Worm (Caenorhabditis elegans) whole organism, L4 larva: ENCODE data around the gene K01D12.9.

ENCODE experiments used
- D1046.2 ChIP-seq: fragments of 200-800 bp; sonication (Bioruptor generic); IDR thresholded peaks from 2 replicates; pipeline ENCODE4 v1.3.6; 2022; ENCODE audit warnings: missing genetic modification characterization, missing compliant biosample characterization
- F26F4.8 ChIP-seq: fragments of 200-800 bp; sonication (Bioruptor generic); conservative IDR thresholded peaks from 2 replicates; pipeline ENCODE4 v1.3.6; 2022; ENCODE audit warnings: missing genetic modification characterization, missing compliant biosample characterization
- T26A8.4 ChIP-seq: fragments of 200-800 bp; sonication (Bioruptor generic); IDR thresholded peaks from 2 replicates; pipeline ENCODE4 v1.3.6; 2022; ENCODE audit warnings: missing genetic modification characterization, missing compliant biosample characterization
- Y48G9A.11 ChIP-seq: fragments of 200-800 bp; sonication (Bioruptor generic); IDR thresholded peaks from 2 replicates; pipeline ENCODE4 v1.3.6; 2022; ENCODE audit warnings: missing genetic modification reagents, missing genetic modification characterization, missing compliant biosample characterization
- ZK337.2 ChIP-seq: fragments of 200-800 bp; sonication (Bioruptor generic); IDR thresholded peaks from 2 replicates; pipeline ENCODE4 v1.3.6; 2022; ENCODE audit warnings: missing genetic modification reagents, missing genetic modification characterization, missing compliant biosample characterization
- aha-1 ChIP-seq: fragments of 150-350 bp; peaks from one replicate; lab custom pipeline; 2014; ENCODE audit warnings: missing biosample characterization, missing genetic modification characterization
- aly-2 ChIP-seq: sonication (generic microtip); optimal IDR thresholded peaks from 2 replicates; lab custom pipeline; 2018; ENCODE audit warnings: missing biosample characterization, missing genetic modification characterization
- ama-1 ChIP-seq: fragments of 150-350 bp; optimal IDR thresholded peaks from 2 replicates; lab custom pipeline; 2014; ENCODE audit warnings: inconsistent platforms, mixed read lengths
- arid-1 ChIP-seq: fragments of 200-800 bp; sonication (Bioruptor generic); conservative IDR thresholded peaks from 2 replicates; pipeline ENCODE4 v1.3.6; 2022; ENCODE audit warnings: missing genetic modification reagents, missing genetic modification characterization, missing compliant biosample characterization
- ceh-44 ChIP-seq: fragments of 200-800 bp; sonication (Bioruptor generic); IDR thresholded peaks from 2 replicates; pipeline ENCODE4 v1.3.6; 2022; ENCODE audit warnings: missing genetic modification reagents, missing genetic modification characterization, missing compliant biosample characterization
- ceh-62 ChIP-seq: sonication (generic microtip); optimal IDR thresholded peaks from 2 replicates; lab custom pipeline; 2017; ENCODE audit warnings: missing biosample characterization, missing genetic modification characterization
- ctbp-1 ChIP-seq: fragments of 200-800 bp; sonication (Bioruptor generic); IDR thresholded peaks from 2 replicates; pipeline ENCODE4 v1.3.6; 2022; ENCODE audit warnings: missing genetic modification reagents, missing genetic modification characterization, missing compliant biosample characterization
- daf-12 ChIP-seq: fragments of 150-350 bp; optimal IDR thresholded peaks from 2 replicates; lab custom pipeline; 2014; ENCODE audit warnings: missing biosample characterization, missing genetic modification reagents, missing genetic modification characterization
- daf-8 ChIP-seq: fragments of 200-800 bp; sonication (Bioruptor generic); IDR thresholded peaks from 2 replicates; pipeline ENCODE4 v1.3.6; 2022; ENCODE audit warnings: missing genetic modification characterization, missing compliant biosample characterization
- dve-1 ChIP-seq: sonication (generic microtip); optimal IDR thresholded peaks from 2 replicates; lab custom pipeline; 2017; ENCODE audit warnings: antibody characterized with exemption, mild to moderate bottlenecking, missing genetic modification characterization, missing compliant biosample characterization; ENCODE audit not compliant: insufficient read depth
- egl-27 ChIP-seq: sonication (generic microtip); optimal IDR thresholded peaks from 3 replicates; lab custom pipeline; 2017; ENCODE audit warnings: missing biosample characterization, missing genetic modification reagents, missing genetic modification characterization
- fkh-10 ChIP-seq: fragments of 150-350 bp; optimal IDR thresholded peaks from 2 replicates; lab custom pipeline; 2014; ENCODE audit warnings: missing biosample characterization, missing genetic modification reagents, missing genetic modification characterization
- hif-1 ChIP-seq, 2 experiments: sonication (generic microtip); optimal IDR thresholded peaks; 2 replicates each; lab custom pipeline; 2016 to 2017; ENCODE audit warnings: missing compliant biosample characterization in 2 of 2, missing genetic modification characterization in 2 of 2, missing genetic modification reagents in 2 of 2, missing genotype in 2 of 2, mild to moderate bottlenecking in 1 of 2
- hlh-30 ChIP-seq: sonication (generic microtip); optimal IDR thresholded peaks from 2 replicates; lab custom pipeline; 2017; ENCODE audit warnings: antibody characterized with exemption, mild to moderate bottlenecking, missing genetic modification characterization, missing compliant biosample characterization; ENCODE audit not compliant: insufficient read depth
- lin-1 ChIP-seq: fragments of 200-800 bp; sonication (Bioruptor generic); IDR thresholded peaks from 2 replicates; pipeline ENCODE4 v1.3.6; 2022; ENCODE audit warnings: missing genetic modification reagents, missing genetic modification characterization, missing compliant biosample characterization
- lin-15B ChIP-seq: fragments of 150-350 bp; sonication (generic microtip); optimal IDR thresholded peaks from 3 replicates; lab custom pipeline; 2014; ENCODE audit warnings: missing biosample characterization, missing genetic modification characterization
- lin-38 ChIP-seq: fragments of 200-800 bp; sonication (Bioruptor generic); IDR thresholded peaks from 2 replicates; pipeline ENCODE4 v1.3.6; 2022; ENCODE audit warnings: missing genetic modification reagents, missing genetic modification characterization, missing compliant biosample characterization
- lir-3 ChIP-seq: sonication (generic microtip); optimal IDR thresholded peaks from 2 replicates; lab custom pipeline; 2016; ENCODE audit warnings: mild to moderate bottlenecking, missing genetic modification characterization, missing compliant biosample characterization
- lsy-2 ChIP-seq, 2 experiments: fragments of 150-350 bp in 1 of 2; sonication (generic microtip) in 1 of 2; optimal IDR thresholded peaks; 2 replicates each; lab custom pipeline; 2014 to 2017; ENCODE audit warnings: missing biosample characterization in 2 of 2, missing genetic modification characterization in 2 of 2
- mdt-29 ChIP-seq: fragments of 200-800 bp; sonication (Bioruptor generic); IDR thresholded peaks from 2 replicates; pipeline ENCODE4 v1.3.6; 2022; ENCODE audit warnings: missing genetic modification reagents, missing genetic modification characterization, missing compliant biosample characterization
- mep-1 ChIP-seq: fragments of 150-350 bp; sonication (generic microtip); optimal IDR thresholded peaks from 3 replicates; lab custom pipeline; 2014; ENCODE audit warnings: missing biosample characterization, missing genetic modification characterization
- mxl-3 ChIP-seq: fragments of 200-800 bp; sonication (Bioruptor generic); optimal IDR thresholded peaks from 2 replicates; lab custom pipeline; 2018; ENCODE audit warnings: mild to moderate bottlenecking, missing genetic modification characterization, missing compliant biosample characterization
- nhr-10 ChIP-seq: fragments of 150-350 bp; optimal IDR thresholded peaks from 2 replicates; lab custom pipeline; 2014; ENCODE audit warnings: missing biosample characterization, missing genetic modification characterization
- nhr-11 ChIP-seq: fragments of 150-350 bp; optimal IDR thresholded peaks from 2 replicates; lab custom pipeline; 2014; ENCODE audit warnings: missing biosample characterization, missing genetic modification characterization
- nhr-111 ChIP-seq: fragments of 200-800 bp; sonication (Bioruptor generic); optimal IDR thresholded peaks from 2 replicates; lab custom pipeline; 2018; ENCODE audit warnings: mild to moderate bottlenecking, missing genetic modification characterization, missing compliant biosample characterization
- nhr-28 ChIP-seq: fragments of 150-350 bp; optimal IDR thresholded peaks from 2 replicates; lab custom pipeline; 2014; ENCODE audit warnings: missing biosample characterization, missing genetic modification characterization
- nhr-48 ChIP-seq: sonication (generic microtip); optimal IDR thresholded peaks from 2 replicates; lab custom pipeline; 2016; ENCODE audit warnings: mild to moderate bottlenecking, missing genetic modification characterization, missing compliant biosample characterization
- nhr-76 ChIP-seq: fragments of 150-350 bp; optimal IDR thresholded peaks from 2 replicates; lab custom pipeline; 2014; ENCODE audit warnings: missing biosample characterization, missing genetic modification characterization
- pha-4 ChIP-seq, 2 experiments: fragments of 150-350 bp in 1 of 2; fragments of 200-800 bp in 1 of 2; sonication (Bioruptor generic) in 1 of 2; IDR thresholded peaks in 1 of 2; optimal IDR thresholded peaks in 1 of 2; 2 replicates each; pipeline versions ENCODE4 v1.3.6 to Lab custom; 2014 to 2022; ENCODE audit warnings: missing genetic modification characterization in 2 of 2, missing genetic modification reagents in 2 of 2, missing biosample characterization in 1 of 2, missing compliant biosample characterization in 1 of 2
- php-3 ChIP-seq: fragments of 200-800 bp; sonication (Bioruptor generic); IDR thresholded peaks from 2 replicates; pipeline ENCODE4 v1.3.6; 2022; ENCODE audit warnings: missing genetic modification reagents, missing genetic modification characterization, missing compliant biosample characterization
- pqm-1 ChIP-seq: sonication (generic microtip); optimal IDR thresholded peaks from 2 replicates; lab custom pipeline; 2017; ENCODE audit warnings: missing biosample characterization, missing genetic modification characterization
- saeg-2 ChIP-seq: fragments of 200-800 bp; sonication (Bioruptor generic); IDR thresholded peaks from 2 replicates; pipeline ENCODE4 v1.3.6; 2022; ENCODE audit warnings: missing genetic modification reagents, missing genetic modification characterization, missing compliant biosample characterization
- snpc-4 ChIP-seq: fragments of 150-350 bp; optimal IDR thresholded peaks from 2 replicates; lab custom pipeline; 2014; ENCODE audit warnings: missing biosample characterization, missing genetic modification characterization
- spr-3 ChIP-seq: fragments of 200-800 bp; sonication (Bioruptor generic); optimal IDR thresholded peaks from 2 replicates; lab custom pipeline; 2018; ENCODE audit warnings: mild to moderate bottlenecking, missing genetic modification characterization, missing compliant biosample characterization
- tag-97 ChIP-seq: fragments of 200-800 bp; sonication (Bioruptor generic); IDR thresholded peaks from 2 replicates; pipeline ENCODE4 v1.3.6; 2022; ENCODE audit warnings: missing genetic modification characterization, missing compliant biosample characterization
- unc-130 ChIP-seq: sonication (generic microtip); optimal IDR thresholded peaks from 2 replicates; lab custom pipeline; 2016; ENCODE audit warnings: missing genetic modification reagents, missing genetic modification characterization, missing compliant biosample characterization
- unc-39 ChIP-seq: sonication (generic microtip); optimal IDR thresholded peaks from 2 replicates; lab custom pipeline; 2017; ENCODE audit warnings: missing biosample characterization, missing genetic modification characterization
- vab-7 ChIP-seq: fragments of 200-800 bp; sonication (Bioruptor generic); IDR thresholded peaks from 2 replicates; pipeline ENCODE4 v1.3.6; 2022; ENCODE audit warnings: missing genetic modification reagents, missing genetic modification characterization, missing compliant biosample characterization
- zfp-2 ChIP-seq: sonication (generic microtip); optimal IDR thresholded peaks from 2 replicates; lab custom pipeline; 2016; ENCODE audit warnings: mild to moderate bottlenecking, missing genetic modification characterization, missing compliant biosample characterization
- ztf-7 ChIP-seq: fragments of 150-350 bp; optimal IDR thresholded peaks from 2 replicates; lab custom pipeline; 2014; ENCODE audit warnings: missing biosample characterization, missing genetic modification characterization

K01D12.9 gene

ce11 chrV:12411909-12412308 lies 7.5 kb upstream of the K01D12.9 start, which contains the start of gene cdr-7:
cdr-7 (minus strand) TSS chrV:12412113.
- TF ChIP-seq nhr-28 (tag; lab: Kevin White, UChicago), result peak; percentile 13
- no peak for TF ChIP-seq saeg-2 (GFP tag; lab: Robert Waterston, UW)

- no peak for TF ChIP-seq ceh-62
- no peak for TF ChIP-seq lin-15B (tag; lab: Kevin White, UChicago)
- TF ChIP-seq mdt-29, result no peak
- TF ChIP-seq mxl-3 (GFP tag; lab: Kevin White, UChicago), result no peak
- TF ChIP-seq spr-3 (GFP tag; lab: Kevin White, UChicago), result no peak
- no peak for TF ChIP-seq D1046.2 (GFP tag; lab: Robert Waterston, UW)
- no peak for TF ChIP-seq ama-1 (lab: Kevin White, UChicago)
- TF ChIP-seq lin-1 (GFP tag; lab: Robert Waterston, UW), result no peak
- TF ChIP-seq egl-27 (tag; lab: Kevin White, UChicago), result no peak
- peak; percentile 64 for TF ChIP-seq nhr-48 (tag; lab: Kevin White, UChicago)
- TF ChIP-seq zfp-2 (tag; lab: Kevin White, UChicago), result no peak
- no peak for TF ChIP-seq vab-7 (GFP tag; lab: Robert Waterston, UW)
- no peak for TF ChIP-seq lsy-2 (tag; optimal IDR thresholded peaks at IDR 0.05; lab: Kevin White, UChicago)
- no peak for TF ChIP-seq arid-1 (GFP tag; lab: Robert Waterston, UW)
- TF ChIP-seq lir-3, result no peak
- no peak for TF ChIP-seq daf-8
- peak; percentile 31 for TF ChIP-seq aha-1 (tag; lab: Kevin White, UChicago)
- no peak for TF ChIP-seq Y48G9A.11
- TF ChIP-seq lin-38 (GFP tag; lab: Robert Waterston, UW), result no peak
- TF ChIP-seq T26A8.4 (GFP tag; lab: Robert Waterston, UW), result no peak
- TF ChIP-seq hif-1 (tag; optimal IDR thresholded peaks at IDR 0.05; lab: Kevin White, UChicago), result no peak
- no peak for TF ChIP-seq php-3 (GFP tag; lab: Robert Waterston, UW)
- TF ChIP-seq dve-1, result peak; percentile 11
- no peak for TF ChIP-seq tag-97 (GFP tag; lab: Robert Waterston, UW)
- TF ChIP-seq nhr-10 (tag; lab: Kevin White, UChicago), result no peak
- no peak for TF ChIP-seq nhr-11
- TF ChIP-seq pqm-1, result no peak
- TF ChIP-seq nhr-28 (tag; lab: Kevin White, UChicago), result peak; percentile 14
- TF ChIP-seq aly-2 (tag; lab: Kevin White, UChicago), result no peak
- no peak for TF ChIP-seq nhr-111 (GFP tag; lab: Kevin White, UChicago)
- no peak for TF ChIP-seq ZK337.2 (GFP tag; lab: Robert Waterston, UW)
- TF ChIP-seq ceh-44 (GFP tag; lab: Robert Waterston, UW), result no peak
- no peak for TF ChIP-seq daf-12 (tag; lab: Kevin White, UChicago)
- TF ChIP-seq ctbp-1 (GFP tag; lab: Robert Waterston, UW), result no peak
- no peak for TF ChIP-seq unc-39 (tag; lab: Kevin White, UChicago)
- peak; percentile 2 for TF ChIP-seq mep-1 (tag; lab: Kevin White, UChicago)
- TF ChIP-seq fkh-10 (GFP tag; lab: Kevin White, UChicago), result no peak
- TF ChIP-seq pha-4 (GFP tag; IDR thresholded peaks at IDR 0.05; lab: Robert Waterston, UW), result no peak
- TF ChIP-seq pha-4 (tag; optimal IDR thresholded peaks at IDR 0.05; lab: Kevin White, UChicago), result no peak
- TF ChIP-seq ztf-7, result peak; percentile 93
- TF ChIP-seq unc-130, result no peak
- peak; percentile 40 for TF ChIP-seq hlh-30
- no peak for TF ChIP-seq F26F4.8 (GFP tag; lab: Robert Waterston, UW)
- TF ChIP-seq nhr-76 (tag; lab: Kevin White, UChicago), result no peak
- TF ChIP-seq snpc-4 (tag; lab: Kevin White, UChicago), result no peak
Observed at ce11 chrV:12410416-12411001, 6.1 kb upstream of the K01D12.9 start, which contains the start of gene hrg-2. hrg-2 (minus strand) TSS chrV:12410513.
